Worm (Caenorhabditis elegans) whole organism, midembryonic: ENCODE data around the gene H06A10.1.

Source experiments
- flt-1 ChIP-seq: fragments of 200-800 bp; sonication (Bioruptor generic); IDR thresholded peaks from 2 replicates; pipeline ENCODE4 v1.3.6; 2022; ENCODE audit warnings: missing genetic modification characterization, missing compliant biosample characterization
- ztf-23 ChIP-seq: fragments of 200-800 bp; sonication (Bioruptor generic); IDR thresholded peaks from 2 replicates; pipeline ENCODE4 v1.3.6; 2022; ENCODE audit warnings: missing genetic modification reagents, missing genetic modification characterization, missing compliant biosample characterization

- TF ChIP-seq flt-1 (no peak), ztf-23 (no peak)
Observed at ce11 chrX:13481704-13482103, 25.6 kb upstream of the H06A10.1 start, which contains the start of gene srd-50.
